Worm (Caenorhabditis elegans) whole organism, late embryonic: ENCODE results near the gene K05F6.10.

Source experiments
- Y22D7AL.16 ChIP-seq: sonication (generic microtip); optimal IDR thresholded peaks from 2 replicates; lab custom pipeline; 2016; ENCODE audit warnings: missing genetic modification characterization, missing compliant biosample characterization
- ahr-1 ChIP-seq: sonication (generic microtip); optimal IDR thresholded peaks from 2 replicates; lab custom pipeline; 2016; ENCODE audit warnings: missing genetic modification characterization, missing compliant biosample characterization
- ceh-19 ChIP-seq: fragments of 200-800 bp; sonication (Bioruptor generic); optimal IDR thresholded peaks from 2 replicates; lab custom pipeline; 2018; ENCODE audit warnings: mild to moderate bottlenecking, missing genetic modification characterization, missing compliant biosample characterization
- fkh-10 ChIP-seq: fragments of 150-350 bp; optimal IDR thresholded peaks from 2 replicates; lab custom pipeline; 2014; ENCODE audit warnings: missing biosample characterization, missing genetic modification reagents, missing genetic modification characterization
- npax-4 ChIP-seq: sonication (generic microtip); optimal IDR thresholded peaks from 2 replicates; lab custom pipeline; 2016; ENCODE audit warnings: missing genetic modification characterization, missing compliant biosample characterization
- pha-4 ChIP-seq: fragments of 150-350 bp; optimal IDR thresholded peaks from 2 replicates; lab custom pipeline; 2018; ENCODE audit warnings: missing biosample characterization, missing genetic modification reagents, missing genetic modification characterization
- pqm-1 ChIP-seq: sonication (generic microtip); optimal IDR thresholded peaks from 2 replicates; lab custom pipeline; 2016; ENCODE audit warnings: missing genetic modification characterization, missing compliant biosample characterization
- unc-3 ChIP-seq, 2 experiments: fragments of 200-800 bp in 1 of 2; sonication (Bioruptor generic) in 1 of 2; sonication (generic microtip) in 1 of 2; conservative IDR thresholded peaks in 1 of 2; optimal IDR thresholded peaks in 1 of 2; 2 replicates each; pipeline versions ENCODE4 v1.3.6 to Lab custom; 2016 to 2022; ENCODE audit warnings: missing compliant biosample characterization in 2 of 2, missing genetic modification characterization in 2 of 2, missing genetic modification reagents in 1 of 2

DNA sequence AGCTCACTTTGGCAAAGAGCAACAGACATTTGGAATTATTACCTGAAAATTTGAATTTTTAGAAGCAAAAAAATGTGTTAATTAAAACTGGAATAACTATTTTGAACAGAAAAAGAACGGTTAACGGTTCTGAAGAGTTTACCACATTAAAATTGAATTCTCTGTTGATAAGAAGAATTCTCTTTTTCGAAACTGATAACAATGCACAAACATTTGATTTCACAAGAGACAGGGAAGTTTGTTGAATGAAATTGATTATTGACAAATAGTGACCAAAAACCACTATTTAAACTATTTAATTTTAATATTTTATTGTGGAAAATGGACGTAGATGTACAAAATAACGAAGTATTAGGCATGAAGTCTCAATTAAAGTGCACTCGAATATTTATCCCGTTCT is 31.6 kb upstream of the K05F6.10 start:
- TF ChIP-seq fkh-10 (GFP tag; lab: Kevin White, UChicago) (no peak), npax-4 (tag; lab: Kevin White, UChicago) (no peak), pha-4 (tag; lab: Kevin White, UChicago) (no peak), ahr-1 (no peak), ceh-19 (no peak), pqm-1 (tag; lab: Kevin White, UChicago) (no peak), Y22D7AL.16 (tag; lab: Kevin White, UChicago) (no peak), unc-3 (GFP tag; conservative IDR thresholded peaks at IDR 0.05; lab: Robert Waterston, UW) (no peak), unc-3 (tag; optimal IDR thresholded peaks at IDR 0.05; lab: Kevin White, UChicago) (no peak)
